Worm (Caenorhabditis elegans) whole organism, young adult: ENCODE results near the gene grl-21.

Experiments used
- B0336.3 ChIP-seq: fragments of 200-800 bp; sonication (Bioruptor generic); IDR thresholded peaks from 2 replicates; pipeline ENCODE4 v1.3.6; 2022; ENCODE audit warnings: missing genetic modification characterization, missing compliant biosample characterization
- D2030.7 ChIP-seq: fragments of 200-800 bp; sonication (Bioruptor generic); IDR thresholded peaks from 2 replicates; pipeline ENCODE4 v1.3.6; 2022; ENCODE audit warnings: missing genetic modification reagents, missing genetic modification characterization, missing compliant biosample characterization
- F33H1.4 ChIP-seq: fragments of 200-800 bp; sonication (Bioruptor generic); IDR thresholded peaks from 2 replicates; pipeline ENCODE4 v1.3.6; 2022; ENCODE audit warnings: missing genetic modification reagents, missing genetic modification characterization, missing compliant biosample characterization
- F37B4.10 ChIP-seq: fragments of 200-800 bp; sonication (Bioruptor generic); IDR thresholded peaks from 2 replicates; pipeline ENCODE4 v1.3.6; 2022; ENCODE audit warnings: missing genetic modification characterization, missing compliant biosample characterization
- F57A8.1 ChIP-seq: fragments of 200-800 bp; sonication (Bioruptor generic); optimal IDR thresholded peaks from 2 replicates; lab custom pipeline; 2018; ENCODE audit warnings: mild to moderate bottlenecking, missing genetic modification characterization, moderate library complexity, missing compliant biosample characterization
- F57C9.4 ChIP-seq: sonication (generic microtip); optimal IDR thresholded peaks from 2 replicates; lab custom pipeline; 2017; ENCODE audit warnings: mild to moderate bottlenecking, missing genetic modification characterization, missing compliant biosample characterization
- K12H6.12 ChIP-seq: fragments of 200-800 bp; sonication (Bioruptor generic); optimal IDR thresholded peaks from 2 replicates; lab custom pipeline; 2018; ENCODE audit warnings: mild to moderate bottlenecking, missing genetic modification characterization, missing compliant biosample characterization
- Y53G8AR.9 ChIP-seq: fragments of 200-800 bp; sonication (Bioruptor generic); conservative IDR thresholded peaks from 2 replicates; pipeline ENCODE4 v1.3.6; 2022; ENCODE audit warnings: missing genetic modification reagents, missing genetic modification characterization, missing compliant biosample characterization
- akir-1 ChIP-seq: fragments of 200-800 bp; sonication (Bioruptor generic); optimal IDR thresholded peaks from 2 replicates; lab custom pipeline; 2018; ENCODE audit warnings: mild to moderate bottlenecking, missing genetic modification characterization, moderate library complexity, missing compliant biosample characterization
- ama-1 ChIP-seq, 3 experiments: fragments of 150-350 bp in 1 of 3; sonication (generic microtip) in 2 of 3; optimal IDR thresholded peaks; 2 replicates each; lab custom pipeline; 2014 to 2018; ENCODE audit warnings: missing biosample characterization in 2 of 3, missing genetic modification characterization in 2 of 3, missing genetic modification reagents in 2 of 3
- aptf-2 ChIP-seq: fragments of 200-800 bp; sonication (Bioruptor generic); conservative IDR thresholded peaks from 2 replicates; pipeline ENCODE4 v1.3.6; 2022; ENCODE audit warnings: missing genetic modification reagents, missing genetic modification characterization, missing compliant biosample characterization
- attf-3 ChIP-seq: fragments of 200-800 bp; sonication (Bioruptor generic); conservative IDR thresholded peaks from 2 replicates; pipeline ENCODE4 v1.3.6; 2022; ENCODE audit warnings: missing genetic modification reagents, missing genetic modification characterization, missing compliant biosample characterization
- bed-2 ChIP-seq: fragments of 200-800 bp; sonication (Bioruptor generic); IDR thresholded peaks from 2 replicates; pipeline ENCODE4 v1.3.6; 2022; ENCODE audit warnings: missing genetic modification reagents, missing genetic modification characterization, missing compliant biosample characterization
- cebp-2 ChIP-seq: fragments of 200-800 bp; sonication (Bioruptor generic); IDR thresholded peaks from 2 replicates; pipeline ENCODE4 v1.3.6; 2022; ENCODE audit warnings: missing genetic modification characterization, missing compliant biosample characterization
- ceh-27 ChIP-seq: fragments of 200-800 bp; sonication (Bioruptor generic); optimal IDR thresholded peaks from 2 replicates; lab custom pipeline; 2018; ENCODE audit warnings: mild to moderate bottlenecking, missing genetic modification characterization, moderate library complexity, missing compliant biosample characterization
- ceh-91 ChIP-seq: fragments of 200-800 bp; sonication (Bioruptor generic); IDR thresholded peaks from 2 replicates; pipeline ENCODE4 v1.3.6; 2022; ENCODE audit warnings: missing genetic modification reagents, missing genetic modification characterization, missing compliant biosample characterization
- chd-7 ChIP-seq: sonication (generic microtip); optimal IDR thresholded peaks from 2 replicates; lab custom pipeline; 2016; ENCODE audit warnings: mild to moderate bottlenecking, missing genetic modification characterization, moderate library complexity, missing compliant biosample characterization
- die-1 ChIP-seq: sonication (generic microtip); optimal IDR thresholded peaks from 2 replicates; lab custom pipeline; 2016; ENCODE audit warnings: missing genotype, mild to moderate bottlenecking, missing genetic modification characterization, missing compliant biosample characterization
- dpl-1 ChIP-seq: fragments of 150-350 bp; optimal IDR thresholded peaks from 2 replicates; lab custom pipeline; 2014; ENCODE audit warnings: missing biosample characterization, missing genetic modification reagents, missing genetic modification characterization
- efl-1 ChIP-seq: fragments of 150-350 bp; optimal IDR thresholded peaks from 2 replicates; lab custom pipeline; 2014; ENCODE audit warnings: missing biosample characterization, missing genetic modification reagents, missing genetic modification characterization
- him-1 ChIP-seq: sonication (generic microtip); optimal IDR thresholded peaks from 2 replicates; lab custom pipeline; 2016; ENCODE audit warnings: missing genotype, missing genetic modification reagents, missing genetic modification characterization, missing compliant biosample characterization
- hlh-26 ChIP-seq: fragments of 200-800 bp; sonication (Bioruptor generic); conservative IDR thresholded peaks from 2 replicates; pipeline ENCODE4 v1.3.6; 2022; ENCODE audit warnings: missing genetic modification reagents, missing genetic modification characterization, missing compliant biosample characterization
- hrde-1 ChIP-seq: sonication (generic microtip); optimal IDR thresholded peaks from 2 replicates; lab custom pipeline; 2016; ENCODE audit warnings: missing genetic modification characterization, mild to moderate bottlenecking, missing compliant biosample characterization, moderate library complexity, missing genotype, missing genetic modification reagents, borderline replicate concordance
- let-526 ChIP-seq: fragments of 200-800 bp; sonication (Bioruptor generic); IDR thresholded peaks from 2 replicates; pipeline ENCODE4 v1.3.6; 2022; ENCODE audit warnings: missing genetic modification reagents, missing genetic modification characterization, missing compliant biosample characterization
- let-607 ChIP-seq, 2 experiments: fragments of 200-800 bp in 1 of 2; sonication (Bioruptor generic) in 1 of 2; sonication (generic microtip) in 1 of 2; optimal IDR thresholded peaks; 2 replicates each; lab custom pipeline; 2016 to 2018; ENCODE audit warnings: mild to moderate bottlenecking in 2 of 2, missing compliant biosample characterization in 2 of 2, missing genetic modification characterization in 2 of 2, moderate library complexity in 2 of 2, missing genotype in 1 of 2
- lin-54 ChIP-seq: fragments of 200-800 bp; sonication (Bioruptor generic); optimal IDR thresholded peaks from 2 replicates; lab custom pipeline; 2018; ENCODE audit warnings: mild to moderate bottlenecking, missing genetic modification characterization, missing compliant biosample characterization
- lir-1 ChIP-seq: fragments of 200-800 bp; sonication (Bioruptor generic); conservative IDR thresholded peaks from 2 replicates; pipeline ENCODE4 v1.3.6; 2022; ENCODE audit warnings: missing genetic modification reagents, missing genetic modification characterization, missing compliant biosample characterization
- lsl-1 ChIP-seq: fragments of 200-800 bp; sonication (Bioruptor generic); optimal IDR thresholded peaks from 2 replicates; lab custom pipeline; 2018; ENCODE audit warnings: mild to moderate bottlenecking, missing genetic modification characterization, moderate library complexity, missing compliant biosample characterization
- madf-10 ChIP-seq: sonication (generic microtip); optimal IDR thresholded peaks from 2 replicates; lab custom pipeline; 2016; ENCODE audit warnings: mild to moderate bottlenecking, missing genetic modification characterization, missing compliant biosample characterization
- madf-8 ChIP-seq: fragments of 200-800 bp; sonication (Bioruptor generic); conservative IDR thresholded peaks from 2 replicates; pipeline ENCODE4 v1.3.6; 2022; ENCODE audit warnings: missing genetic modification reagents, missing genetic modification characterization, missing compliant biosample characterization
- mcd-1 ChIP-seq: fragments of 200-800 bp; sonication (Bioruptor generic); IDR thresholded peaks from 2 replicates; pipeline ENCODE4 v1.3.6; 2022; ENCODE audit warnings: missing genetic modification reagents, missing genetic modification characterization, missing compliant biosample characterization
- mes-4 ChIP-seq: sonication (generic microtip); optimal IDR thresholded peaks from 2 replicates; lab custom pipeline; 2016; ENCODE audit warnings: missing genotype, missing genetic modification characterization, missing compliant biosample characterization
- nfya-2 ChIP-seq: fragments of 200-800 bp; sonication (Bioruptor generic); IDR thresholded peaks from 2 replicates; pipeline ENCODE4 v1.3.6; 2022; ENCODE audit warnings: missing genetic modification reagents, missing genetic modification characterization, missing compliant biosample characterization
- nfyb-1 ChIP-seq: fragments of 200-800 bp; sonication (Bioruptor generic); IDR thresholded peaks from 2 replicates; pipeline ENCODE4 v1.3.6; 2022; ENCODE audit warnings: missing genetic modification reagents, missing genetic modification characterization, missing compliant biosample characterization
- nhr-179 ChIP-seq: sonication (generic microtip); optimal IDR thresholded peaks from 2 replicates; lab custom pipeline; 2016; ENCODE audit warnings: mild to moderate bottlenecking, missing genetic modification characterization, missing compliant biosample characterization
- pbrm-1 ChIP-seq: fragments of 200-800 bp; sonication (Bioruptor generic); IDR thresholded peaks from 2 replicates; pipeline ENCODE4 v1.3.6; 2022; ENCODE audit warnings: missing genetic modification reagents, missing genetic modification characterization, missing compliant biosample characterization
- pha-4 ChIP-seq: fragments of 150-350 bp; sonication (generic microtip); optimal IDR thresholded peaks from 2 replicates; lab custom pipeline; 2014; ENCODE audit warnings: missing biosample characterization, missing genetic modification reagents, missing genetic modification characterization
- rcor-1 ChIP-seq: fragments of 200-800 bp; sonication (Bioruptor generic); IDR thresholded peaks from 2 replicates; pipeline ENCODE4 v1.3.6; 2022; ENCODE audit warnings: missing genetic modification reagents, missing genetic modification characterization, missing compliant biosample characterization
- sea-2 ChIP-seq: fragments of 200-800 bp; sonication (Bioruptor generic); IDR thresholded peaks from 2 replicates; pipeline ENCODE4 v1.3.6; 2022; ENCODE audit warnings: missing genetic modification characterization, missing compliant biosample characterization
- snpc-1.1 ChIP-seq: sonication (generic microtip); optimal IDR thresholded peaks from 2 replicates; lab custom pipeline; 2017; ENCODE audit warnings: missing genetic modification characterization, mild to moderate bottlenecking, missing compliant biosample characterization, antibody characterized with exemption, moderate library complexity, missing genotype, missing genetic modification reagents; ENCODE audit not compliant: insufficient read depth
- unc-130 ChIP-seq: sonication (generic microtip); optimal IDR thresholded peaks from 2 replicates; lab custom pipeline; 2016; ENCODE audit warnings: missing genetic modification reagents, missing genetic modification characterization, missing compliant biosample characterization
- unc-62 ChIP-seq: fragments of 150-350 bp; optimal IDR thresholded peaks from 2 replicates; lab custom pipeline; 2014; ENCODE audit warnings: missing biosample characterization, missing genetic modification reagents, missing genetic modification characterization
- xnd-1 ChIP-seq: sonication (generic microtip); optimal IDR thresholded peaks from 2 replicates; lab custom pipeline; 2016; ENCODE audit warnings: missing genotype, missing genetic modification reagents, missing genetic modification characterization, missing compliant biosample characterization
- zfh-2 ChIP-seq: fragments of 200-800 bp; sonication (Bioruptor generic); conservative IDR thresholded peaks from 2 replicates; pipeline ENCODE4 v1.3.6; 2022; ENCODE audit warnings: missing genetic modification reagents, missing genetic modification characterization, missing compliant biosample characterization
- ztf-22 ChIP-seq: fragments of 200-800 bp; sonication (Bioruptor generic); optimal IDR thresholded peaks from 2 replicates; lab custom pipeline; 2018; ENCODE audit warnings: mild to moderate bottlenecking, missing genetic modification characterization, moderate library complexity, missing compliant biosample characterization
- ztf-25 ChIP-seq: fragments of 200-800 bp; sonication (Bioruptor generic); IDR thresholded peaks from 2 replicates; pipeline ENCODE4 v1.3.6; 2022; ENCODE audit warnings: missing genetic modification reagents, missing genetic modification characterization, missing compliant biosample characterization
- ztf-6 ChIP-seq: fragments of 200-800 bp; sonication (Bioruptor generic); IDR thresholded peaks from 2 replicates; pipeline ENCODE4 v1.3.6; 2022; ENCODE audit warnings: missing genetic modification reagents, missing genetic modification characterization, missing compliant biosample characterization

grl-21 gene

DNA sequence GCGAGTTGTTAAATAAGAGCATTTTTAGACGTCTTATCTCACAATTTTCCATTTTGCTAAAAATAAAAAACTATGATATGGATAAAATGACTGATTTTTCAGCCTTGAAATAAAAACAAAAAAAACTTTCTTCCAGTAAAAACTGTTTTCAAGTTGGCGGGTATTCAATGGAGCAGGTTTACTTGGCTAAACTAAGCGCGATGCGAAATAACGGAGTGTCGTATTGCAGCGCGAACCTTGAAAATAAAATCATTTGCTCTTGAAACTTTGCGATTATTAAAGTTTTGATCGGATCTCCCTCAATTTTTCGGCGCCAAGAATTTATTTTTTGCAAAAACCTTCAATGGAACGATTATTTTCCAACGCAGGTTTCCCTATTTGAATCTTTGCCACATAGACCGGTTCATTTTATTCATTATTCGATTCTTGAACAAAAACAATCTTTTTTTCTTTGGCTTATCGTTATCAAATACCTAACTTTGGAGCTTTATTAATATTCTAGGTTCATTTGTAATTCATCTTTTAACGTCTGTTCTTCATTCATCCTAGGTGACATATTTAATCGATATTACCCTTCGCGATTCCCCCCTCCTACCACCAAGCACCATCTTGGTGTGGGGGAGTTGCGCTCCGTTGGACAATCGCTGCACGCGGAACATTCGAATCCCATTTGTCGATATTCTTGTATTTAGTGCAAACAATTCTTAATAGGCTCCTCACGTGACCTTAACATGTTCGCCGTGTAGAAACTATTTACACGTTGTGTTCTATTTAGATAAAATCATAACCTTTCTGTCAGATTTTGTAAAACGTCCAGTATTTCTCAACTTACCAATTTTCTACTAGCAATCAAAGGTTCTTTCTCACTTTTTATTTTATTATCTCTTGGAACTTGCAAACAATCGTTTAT, 2.5 kb upstream of the grl-21 start, which contains the start of the genes orc-5 and cyb-1 (continued):
- TF ChIP-seq F33H1.4 (GFP tag; lab: Robert Waterston, UW) (peak; percentile 59), nhr-179 (no peak), rcor-1 (GFP tag; lab: Robert Waterston, UW) (no peak; the same call in 1 of the 2 replicates), lin-54 (peak; percentile 89), nfyb-1 (GFP tag; lab: Robert Waterston, UW) (no peak), ztf-6 (GFP tag; lab: Robert Waterston, UW) (no peak), F37B4.10 (no peak), D2030.7 (peak; percentile 46; the same call in 1 of the 2 replicates), aptf-2 (GFP tag; lab: Robert Waterston, UW) (no peak), zfh-2 (GFP tag; lab: Robert Waterston, UW) (no peak), lir-1 (GFP tag; lab: Robert Waterston, UW) (no peak), lsl-1 (peak; percentile 37), attf-3 (GFP tag; lab: Robert Waterston, UW) (peak; percentile 99), ceh-27 (GFP tag; lab: Kevin White, UChicago) (no peak), mes-4 (no peak), akir-1 (GFP tag; lab: Kevin White, UChicago) (no peak), hlh-26 (GFP tag; lab: Robert Waterston, UW) (no peak), pha-4 (tag; lab: Kevin White, UChicago) (no peak), madf-8 (GFP tag; lab: Robert Waterston, UW) (peak; percentile 72), ceh-91 (GFP tag; lab: Robert Waterston, UW) (peak; percentile 65), ztf-22 (GFP tag; lab: Kevin White, UChicago) (no peak), madf-10 (no peak), dpl-1 (peak; percentile 76), snpc-1.1 (tag; lab: Kevin White, UChicago) (no peak), bed-2 (no peak), nfya-2 (no peak), xnd-1 (tag; lab: Kevin White, UChicago) (peak; percentile 54), Y53G8AR.9 (0 out of 2 replicates have a peak, but pooled peaks have one; percentile 28), efl-1 (GFP tag; lab: Kevin White, UChicago) (peak; percentile 94)

DNA sequence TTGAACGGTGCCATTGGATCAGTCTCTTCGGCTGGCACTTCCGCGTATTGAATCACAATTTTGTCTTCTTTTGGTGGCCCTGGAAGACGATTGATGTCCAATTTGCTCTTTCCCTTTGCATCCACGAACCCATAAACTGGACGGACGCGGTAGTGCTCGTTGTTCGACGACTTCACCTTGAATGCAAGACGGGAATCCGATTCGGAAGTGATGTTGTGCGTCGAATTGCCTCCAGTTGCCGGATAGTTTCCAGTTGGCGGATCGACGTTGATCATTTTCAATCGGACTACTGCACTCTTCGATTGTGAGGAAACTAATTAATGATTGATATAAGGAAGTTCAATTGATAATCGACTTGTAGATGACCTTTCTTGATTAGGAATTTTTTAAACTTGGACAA, 1.1 kb downstream of the grl-21 start, which contains the start of gene ssp-34:
Gene ssp-34 (minus strand): TSS at position 275 of the 400 bp plus-strand sequence.
- no peak for TF ChIP-seq F57A8.1 (GFP tag; lab: Kevin White, UChicago)
- TF ChIP-seq let-607 (tag; optimal IDR thresholded peaks at IDR 0.05; lab: Kevin White, UChicago) = no peak
- no peak for TF ChIP-seq sea-2 (GFP tag; lab: Robert Waterston, UW)
- TF ChIP-seq B0336.3 (GFP tag; lab: Robert Waterston, UW) = no peak
- no peak for TF ChIP-seq nhr-179
- no peak for TF ChIP-seq hrde-1
- TF ChIP-seq ztf-25 (GFP tag; lab: Robert Waterston, UW) = no peak
- no peak for TF ChIP-seq chd-7 (tag; lab: Kevin White, UChicago)
- TF ChIP-seq dpl-1 = no peak
- TF ChIP-seq unc-130 = no peak
- TF ChIP-seq F57C9.4 (tag; lab: Kevin White, UChicago) = no peak
- no peak for TF ChIP-seq die-1 (tag; lab: Kevin White, UChicago)
- no peak for TF ChIP-seq him-1 (tag; lab: Kevin White, UChicago)
- TF ChIP-seq K12H6.12 (tag; lab: Kevin White, UChicago) = no peak
- no peak for TF ChIP-seq pbrm-1
- no peak for TF ChIP-seq let-526 (GFP tag; lab: Robert Waterston, UW)
- TF ChIP-seq unc-62 (GFP tag; lab: Kevin White, UChicago) = no peak
- TF ChIP-seq ama-1 (optimal IDR thresholded peaks at IDR 0.05; lab: Kevin White, UChicago) = no peak
- TF ChIP-seq ama-1 (GFP tag; optimal IDR thresholded peaks at IDR 0.05; lab: Kevin White, UChicago) = no peak
- no peak for TF ChIP-seq cebp-2 (GFP tag; lab: Robert Waterston, UW)
- no peak for TF ChIP-seq mcd-1 (GFP tag; lab: Robert Waterston, UW)
